Worm (Caenorhabditis elegans) whole organism, late embryonic: ENCODE data around the gene fbxl-5.

Source experiments
- C38D4.7 ChIP-seq: fragments of 200-800 bp; sonication (Bioruptor generic); optimal IDR thresholded peaks from 2 replicates; lab custom pipeline; 2018; ENCODE audit warnings: mild to moderate bottlenecking, missing genetic modification characterization, moderate library complexity, missing compliant biosample characterization
- F13H6.1 ChIP-seq: sonication (generic microtip); optimal IDR thresholded peaks from 2 replicates; lab custom pipeline; 2016; ENCODE audit warnings: missing genetic modification characterization, missing compliant biosample characterization
- K09A11.1 ChIP-seq: sonication (generic microtip); optimal IDR thresholded peaks from 2 replicates; lab custom pipeline; 2017; ENCODE audit warnings: antibody characterized with exemption, mild to moderate bottlenecking, missing genetic modification characterization, missing compliant biosample characterization; ENCODE audit not compliant: insufficient read depth
- T23F11.4 ChIP-seq: fragments of 200-800 bp; sonication (Bioruptor generic); optimal IDR thresholded peaks from 2 replicates; lab custom pipeline; 2018; ENCODE audit warnings: mild to moderate bottlenecking, missing genetic modification characterization, missing compliant biosample characterization
- Y22D7AL.16 ChIP-seq: sonication (generic microtip); optimal IDR thresholded peaks from 2 replicates; lab custom pipeline; 2016; ENCODE audit warnings: missing genetic modification characterization, missing compliant biosample characterization
- ceh-18 ChIP-seq: sonication (generic microtip); optimal IDR thresholded peaks from 2 replicates; lab custom pipeline; 2016; ENCODE audit warnings: missing genetic modification characterization, missing compliant biosample characterization
- ceh-19 ChIP-seq: fragments of 200-800 bp; sonication (Bioruptor generic); optimal IDR thresholded peaks from 2 replicates; lab custom pipeline; 2018; ENCODE audit warnings: mild to moderate bottlenecking, missing genetic modification characterization, missing compliant biosample characterization
- ceh-22 ChIP-seq: sonication (generic microtip); optimal IDR thresholded peaks from 2 replicates; lab custom pipeline; 2017; ENCODE audit warnings: missing biosample characterization, missing genetic modification characterization
- ceh-24 ChIP-seq: sonication (generic microtip); optimal IDR thresholded peaks from 2 replicates; lab custom pipeline; 2016; ENCODE audit warnings: mild to moderate bottlenecking, missing genetic modification characterization, missing compliant biosample characterization
- ceh-30 ChIP-seq: fragments of 150-350 bp; optimal IDR thresholded peaks from 2 replicates; lab custom pipeline; 2014; ENCODE audit warnings: missing biosample characterization, missing genetic modification characterization
- ceh-31 ChIP-seq: sonication (generic microtip); optimal IDR thresholded peaks from 2 replicates; lab custom pipeline; 2016; ENCODE audit warnings: missing genetic modification characterization, missing compliant biosample characterization
- ceh-45 ChIP-seq: fragments of 200-800 bp; sonication (Bioruptor generic); IDR thresholded peaks from 2 replicates; pipeline ENCODE4 v1.3.6; 2022; ENCODE audit warnings: missing genetic modification reagents, missing genetic modification characterization, missing compliant biosample characterization
- ceh-6 ChIP-seq: fragments of 200-800 bp; sonication (Bioruptor generic); optimal IDR thresholded peaks from 2 replicates; lab custom pipeline; 2018; ENCODE audit warnings: mild to moderate bottlenecking, missing genetic modification characterization, missing compliant biosample characterization
- ceh-9 ChIP-seq: sonication (generic microtip); optimal IDR thresholded peaks from 2 replicates; lab custom pipeline; 2016; ENCODE audit warnings: mild to moderate bottlenecking, missing genetic modification characterization, inconsistent platforms, missing compliant biosample characterization
- dve-1 ChIP-seq: sonication (generic microtip); optimal IDR thresholded peaks from 2 replicates; lab custom pipeline; 2017; ENCODE audit warnings: antibody characterized with exemption, mild to moderate bottlenecking, missing genetic modification characterization, missing compliant biosample characterization
- elt-2 ChIP-seq: sonication (generic microtip); optimal IDR thresholded peaks from 2 replicates; lab custom pipeline; 2016; ENCODE audit warnings: missing genetic modification reagents, missing genetic modification characterization, missing compliant biosample characterization
- elt-4 ChIP-seq: sonication (generic microtip); optimal IDR thresholded peaks from 2 replicates; lab custom pipeline; 2016; ENCODE audit warnings: missing genetic modification characterization, missing compliant biosample characterization
- fkh-10 ChIP-seq: fragments of 150-350 bp; optimal IDR thresholded peaks from 2 replicates; lab custom pipeline; 2014; ENCODE audit warnings: missing biosample characterization, missing genetic modification reagents, missing genetic modification characterization
- hlh-15 ChIP-seq: sonication (generic microtip); optimal IDR thresholded peaks from 2 replicates; lab custom pipeline; 2016; ENCODE audit warnings: missing genetic modification characterization, missing compliant biosample characterization
- hlh-30 ChIP-seq: sonication (generic microtip); optimal IDR thresholded peaks from 2 replicates; lab custom pipeline; 2017; ENCODE audit warnings: antibody characterized with exemption, missing genetic modification characterization, missing compliant biosample characterization; ENCODE audit not compliant: insufficient read depth
- hlh-6 ChIP-seq: sonication (generic microtip); optimal IDR thresholded peaks from 2 replicates; lab custom pipeline; 2016; ENCODE audit warnings: missing genotype, missing genetic modification characterization, missing compliant biosample characterization
- hlh-8 ChIP-seq: sonication (generic microtip); optimal IDR thresholded peaks from 2 replicates; lab custom pipeline; 2016; ENCODE audit warnings: missing genotype, missing genetic modification characterization, missing compliant biosample characterization
- nfya-1 ChIP-seq: sonication (generic microtip); optimal IDR thresholded peaks from 2 replicates; lab custom pipeline; 2017; ENCODE audit warnings: missing genetic modification characterization, mild to moderate bottlenecking, missing compliant biosample characterization, antibody characterized with exemption, moderate library complexity
- nhr-232 ChIP-seq: sonication (generic microtip); optimal IDR thresholded peaks from 2 replicates; lab custom pipeline; 2016; ENCODE audit warnings: missing genetic modification characterization, missing compliant biosample characterization
- npax-4 ChIP-seq: sonication (generic microtip); optimal IDR thresholded peaks from 2 replicates; lab custom pipeline; 2016; ENCODE audit warnings: missing genetic modification characterization, missing compliant biosample characterization
- odd-2 ChIP-seq: sonication (generic microtip); optimal IDR thresholded peaks from 2 replicates; lab custom pipeline; 2017; ENCODE audit warnings: antibody characterized with exemption, mild to moderate bottlenecking, missing genetic modification characterization, missing compliant biosample characterization
- pha-2 ChIP-seq: sonication (generic microtip); optimal IDR thresholded peaks from 2 replicates; lab custom pipeline; 2017; ENCODE audit warnings: mild to moderate bottlenecking, missing genetic modification characterization, missing compliant biosample characterization
- pha-4 ChIP-seq: fragments of 150-350 bp; optimal IDR thresholded peaks from 2 replicates; lab custom pipeline; 2018; ENCODE audit warnings: missing biosample characterization, missing genetic modification reagents, missing genetic modification characterization
- pqm-1 ChIP-seq: sonication (generic microtip); optimal IDR thresholded peaks from 2 replicates; lab custom pipeline; 2016; ENCODE audit warnings: missing genetic modification characterization, missing compliant biosample characterization
- ref-2 ChIP-seq: sonication (generic microtip); optimal IDR thresholded peaks from 2 replicates; lab custom pipeline; 2016; ENCODE audit warnings: missing genetic modification characterization, missing compliant biosample characterization
- sox-2 ChIP-seq: fragments of 200-800 bp; sonication (Bioruptor generic); IDR thresholded peaks from 2 replicates; pipeline ENCODE4 v1.3.6; 2022; ENCODE audit warnings: missing genetic modification reagents, missing genetic modification characterization, missing compliant biosample characterization
- tbx-2 ChIP-seq: sonication (generic microtip); optimal IDR thresholded peaks from 2 replicates; lab custom pipeline; 2016; ENCODE audit warnings: missing genetic modification characterization, missing compliant biosample characterization
- ttx-3 ChIP-seq: sonication (generic microtip); optimal IDR thresholded peaks from 2 replicates; lab custom pipeline; 2016; ENCODE audit warnings: missing genetic modification reagents, missing genetic modification characterization, missing compliant biosample characterization
- unc-3 ChIP-seq, 2 experiments: fragments of 200-800 bp in 1 of 2; sonication (Bioruptor generic) in 1 of 2; sonication (generic microtip) in 1 of 2; conservative IDR thresholded peaks in 1 of 2; optimal IDR thresholded peaks in 1 of 2; 2 replicates each; pipeline versions ENCODE4 v1.3.6 to Lab custom; 2016 to 2022; ENCODE audit warnings: missing compliant biosample characterization in 2 of 2, missing genetic modification characterization in 2 of 2, missing genetic modification reagents in 1 of 2
- unc-42 ChIP-seq: sonication (generic microtip); optimal IDR thresholded peaks from 2 replicates; lab custom pipeline; 2016; ENCODE audit warnings: missing genotype, missing genetic modification characterization, missing compliant biosample characterization
- unc-55 ChIP-seq: sonication (generic microtip); optimal IDR thresholded peaks from 2 replicates; lab custom pipeline; 2017; ENCODE audit warnings: missing biosample characterization, missing genetic modification reagents, missing genetic modification characterization

fbxl-5 gene

DNA sequence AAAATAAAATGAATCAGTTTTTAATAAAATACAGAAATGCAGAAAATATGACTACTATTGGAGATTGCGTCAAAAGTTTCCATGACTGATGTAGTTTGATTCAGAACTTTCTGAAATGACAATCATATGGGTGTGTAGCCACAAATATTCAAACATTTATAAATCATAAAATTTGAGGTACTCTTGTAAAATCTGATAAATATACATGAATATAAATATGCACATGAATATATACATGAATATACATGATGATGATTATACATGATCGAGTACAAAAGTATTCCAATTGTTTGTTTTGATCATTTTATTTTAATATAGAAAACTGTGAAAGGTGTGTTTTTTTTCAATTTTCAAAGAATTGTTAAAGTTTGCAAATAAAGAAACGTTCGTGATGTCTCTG is 11.8 kb downstream of the fbxl-5 start, which contains the start of gene T05B11.4:
Gene T05B11.4 (minus strand): TSS at position 101 of the 400 bp plus-strand sequence.
- no peak for TF ChIP-seq ref-2 (tag; lab: Kevin White, UChicago)
- no peak for TF ChIP-seq ceh-45
- no peak for TF ChIP-seq odd-2 (tag; lab: Kevin White, UChicago)
- no peak for TF ChIP-seq pha-2 (tag; lab: Kevin White, UChicago)
- no peak for TF ChIP-seq unc-3 (GFP tag; conservative IDR thresholded peaks at IDR 0.05; lab: Robert Waterston, UW)
- TF ChIP-seq unc-3 (tag; optimal IDR thresholded peaks at IDR 0.05; lab: Kevin White, UChicago): no peak
- no peak for TF ChIP-seq nhr-232 (tag; lab: Kevin White, UChicago)
- TF ChIP-seq tbx-2 (tag; lab: Kevin White, UChicago): no peak
- TF ChIP-seq ceh-6 (GFP tag; lab: Kevin White, UChicago): no peak
- TF ChIP-seq T23F11.4 (GFP tag; lab: Kevin White, UChicago): no peak
- no peak for TF ChIP-seq dve-1
- no peak for TF ChIP-seq elt-4
- TF ChIP-seq npax-4: no peak
- no peak for TF ChIP-seq unc-55 (GFP tag; lab: Kevin White, UChicago)
- no peak for TF ChIP-seq Y22D7AL.16 (tag; lab: Kevin White, UChicago)
- no peak for TF ChIP-seq ceh-19 (GFP tag; lab: Kevin White, UChicago)
- TF ChIP-seq ceh-9 (tag; lab: Kevin White, UChicago): no peak

DNA sequence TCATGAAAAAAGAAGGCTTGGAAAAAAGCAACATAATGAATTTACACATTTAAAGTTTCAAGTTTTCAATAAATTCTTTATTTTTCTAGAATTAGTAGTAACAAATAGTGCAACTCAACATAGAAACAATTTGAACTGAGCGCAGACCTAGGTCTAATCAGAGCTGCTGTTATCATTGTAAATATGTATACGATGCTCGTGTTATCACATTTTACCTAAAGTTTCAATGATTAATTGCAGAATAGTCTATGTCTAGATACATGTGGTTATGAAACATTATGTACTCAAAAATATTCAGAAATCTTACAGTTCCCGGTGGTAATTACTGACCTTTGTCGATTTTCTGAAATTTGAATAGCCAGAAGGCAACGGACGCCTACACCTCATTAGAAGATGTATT is 13.3 kb downstream of the fbxl-5 start:
- no peak for TF ChIP-seq ceh-24 (tag; lab: Kevin White, UChicago)
- TF ChIP-seq elt-2 (tag; lab: Kevin White, UChicago): peak; percentile 79

DNA sequence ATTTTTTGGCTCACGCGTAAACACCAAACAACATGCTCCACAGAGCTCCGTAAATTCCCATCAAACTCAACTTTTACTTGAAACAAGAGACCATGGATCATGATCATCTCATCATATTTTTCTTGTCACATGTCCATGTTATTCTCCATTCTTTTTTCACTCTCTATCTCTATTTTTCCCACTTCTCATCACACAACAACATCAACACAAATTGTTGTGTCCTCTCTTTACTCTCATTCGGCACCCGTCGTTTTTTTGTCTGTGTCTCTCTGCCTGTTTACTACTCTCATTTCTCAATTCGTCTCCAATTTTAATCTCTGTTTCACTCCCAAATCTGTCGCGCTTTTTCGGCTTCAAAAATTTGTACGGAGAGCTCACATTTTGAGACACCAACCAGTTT is 16.6 kb downstream of the fbxl-5 start:
- TF ChIP-seq hlh-30 (peak; percentile 0), C38D4.7 (no peak), hlh-8 (tag; lab: Kevin White, UChicago) (no peak), nfya-1 (tag; lab: Kevin White, UChicago) (no peak), unc-55 (GFP tag; lab: Kevin White, UChicago) (peak; percentile 65), elt-2 (tag; lab: Kevin White, UChicago) (no peak), unc-42 (peak; percentile 73), ceh-18 (tag; lab: Kevin White, UChicago) (peak; percentile 45), hlh-6 (tag; lab: Kevin White, UChicago) (no peak), pqm-1 (no peak)

DNA sequence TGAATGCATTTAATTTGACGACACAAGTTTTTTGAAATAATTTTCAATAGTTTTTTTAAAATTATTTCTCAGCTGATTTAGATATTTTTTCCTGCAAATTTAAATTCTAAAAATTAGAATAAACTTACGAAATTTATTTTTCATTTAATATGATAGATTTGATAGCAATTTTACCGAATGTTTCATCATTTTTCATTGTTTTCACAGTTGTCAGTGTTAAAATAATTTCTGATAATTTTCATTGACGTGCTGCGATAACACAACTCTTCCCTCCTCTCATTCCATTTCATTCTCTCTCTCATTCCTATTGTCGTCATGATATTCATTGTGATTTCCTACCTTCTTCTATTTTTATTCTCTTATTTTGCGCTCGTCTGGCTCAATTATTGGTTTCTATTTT is 17.5 kb downstream of the fbxl-5 start, which contains the start of gene hint-3:
Gene hint-3 (plus strand): TSS at position 301 of the 400 bp plus-strand sequence.
- no peak for TF ChIP-seq fkh-10 (GFP tag; lab: Kevin White, UChicago)
- no peak for TF ChIP-seq ceh-22 (tag; lab: Kevin White, UChicago)
- no peak for TF ChIP-seq ceh-24 (tag; lab: Kevin White, UChicago)
- TF ChIP-seq sox-2 (GFP tag; lab: Robert Waterston, UW): no peak
- no peak for TF ChIP-seq ttx-3 (tag; lab: Kevin White, UChicago)
- no peak for TF ChIP-seq pha-4
- TF ChIP-seq ceh-31 (tag; lab: Kevin White, UChicago): no peak
- TF ChIP-seq ceh-45: no peak
- TF ChIP-seq K09A11.1 (tag; lab: Kevin White, UChicago): no peak
- TF ChIP-seq hlh-15 (tag; lab: Kevin White, UChicago): no peak
- no peak for TF ChIP-seq F13H6.1 (tag; lab: Kevin White, UChicago)
- no peak for TF ChIP-seq ceh-30 (tag; lab: Kevin White, UChicago)
- no peak for TF ChIP-seq ceh-9 (tag; lab: Kevin White, UChicago)
- no peak for TF ChIP-seq pqm-1
